Worm (Caenorhabditis elegans) whole organism, early embryonic: ENCODE data around the gene glb-15.

Experiments used
- F13C5.2 ChIP-seq: sonication (generic microtip); optimal IDR thresholded peaks from 2 replicates; lab custom pipeline; 2017; ENCODE audit warnings: mild to moderate bottlenecking, missing genetic modification characterization, inconsistent platforms, missing compliant biosample characterization
- aly-1 ChIP-seq: sonication (generic microtip); optimal IDR thresholded peaks from 2 replicates; lab custom pipeline; 2016; ENCODE audit warnings: missing genetic modification characterization, missing compliant biosample characterization
- ama-1 ChIP-seq: fragments of 150-350 bp; optimal IDR thresholded peaks from 2 replicates; lab custom pipeline; 2014
- ceh-13 ChIP-seq: fragments of 200-800 bp; sonication (Bioruptor generic); optimal IDR thresholded peaks from 2 replicates; lab custom pipeline; 2018; ENCODE audit warnings: mild to moderate bottlenecking, missing genetic modification characterization, missing compliant biosample characterization
- ceh-36 ChIP-seq: sonication (generic microtip); optimal IDR thresholded peaks from 2 replicates; lab custom pipeline; 2016; ENCODE audit warnings: missing genetic modification characterization, inconsistent platforms, missing compliant biosample characterization
- ets-7 ChIP-seq: sonication (generic microtip); optimal IDR thresholded peaks from 2 replicates; lab custom pipeline; 2016; ENCODE audit warnings: missing genotype, missing genetic modification characterization, missing compliant biosample characterization
- hmbx-1 ChIP-seq: sonication (generic microtip); optimal IDR thresholded peaks from 2 replicates; lab custom pipeline; 2016; ENCODE audit warnings: mild to moderate bottlenecking, missing genetic modification characterization, missing compliant biosample characterization
- hmg-4 ChIP-seq: fragments of 200-800 bp; sonication (Bioruptor generic); optimal IDR thresholded peaks from 2 replicates; lab custom pipeline; 2018; ENCODE audit warnings: mild to moderate bottlenecking, missing genetic modification characterization, missing compliant biosample characterization
- pes-1 ChIP-seq: fragments of 200-800 bp; sonication (Bioruptor generic); IDR thresholded peaks from 2 replicates; pipeline ENCODE4 v1.3.6; 2022; ENCODE audit warnings: missing genetic modification reagents, missing genetic modification characterization, missing compliant biosample characterization
- scrt-1 ChIP-seq: fragments of 200-800 bp; sonication (Bioruptor generic); IDR thresholded peaks from 2 replicates; pipeline ENCODE4 v1.3.6; 2022; ENCODE audit warnings: missing genetic modification characterization, missing compliant biosample characterization
- tbx-37 ChIP-seq: fragments of 200-800 bp; sonication (Bioruptor generic); conservative IDR thresholded peaks from 2 replicates; pipeline ENCODE4 v1.3.6; 2022; ENCODE audit warnings: missing genetic modification reagents, missing genetic modification characterization, missing compliant biosample characterization
- tra-4 ChIP-seq: sonication (generic microtip); optimal IDR thresholded peaks from 2 replicates; lab custom pipeline; 2017; ENCODE audit warnings: missing genetic modification characterization, missing compliant biosample characterization

DNA sequence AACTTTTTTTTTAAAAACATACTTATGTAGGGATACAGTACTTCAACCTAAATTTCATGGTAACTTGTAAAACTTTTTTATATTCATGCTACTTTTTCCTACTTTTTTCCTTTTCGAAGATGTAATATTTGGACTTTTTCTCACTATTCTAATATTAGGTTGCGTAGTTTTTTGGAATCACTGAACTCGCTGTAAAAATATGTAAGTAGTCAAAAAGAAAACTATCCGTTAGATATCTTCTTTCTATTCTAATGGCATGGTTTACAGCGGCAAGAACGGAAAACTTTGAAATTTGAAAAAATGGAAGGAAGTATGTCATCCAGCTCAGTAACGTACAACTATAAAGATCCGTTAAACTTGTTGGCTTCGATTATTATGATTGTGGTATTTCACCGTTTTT lies 28.6 kb downstream of the glb-15 start, which contains the start of gene srx-82:
- TF ChIP-seq hmg-4 (GFP tag; lab: Kevin White, UChicago) (no peak), pes-1 (no peak), scrt-1 (GFP tag; lab: Robert Waterston, UW) (no peak), ama-1 (lab: Kevin White, UChicago) (no peak), tra-4 (tag; lab: Kevin White, UChicago) (no peak), ceh-36 (no peak), ceh-13 (no peak), hmbx-1 (tag; lab: Kevin White, UChicago) (no peak), aly-1 (tag; lab: Kevin White, UChicago) (no peak), ets-7 (tag; lab: Kevin White, UChicago) (no peak), F13C5.2 (tag; lab: Kevin White, UChicago) (no peak), tbx-37 (GFP tag; lab: Robert Waterston, UW) (no peak)
